Fruit fly (Drosophila melanogaster): ENCODE data around the gene Tsp5D.
A peak's percentile ranks its signal among the peaks of the same experiment; 100 is the strongest.

Gene Tsp5D

DNA sequence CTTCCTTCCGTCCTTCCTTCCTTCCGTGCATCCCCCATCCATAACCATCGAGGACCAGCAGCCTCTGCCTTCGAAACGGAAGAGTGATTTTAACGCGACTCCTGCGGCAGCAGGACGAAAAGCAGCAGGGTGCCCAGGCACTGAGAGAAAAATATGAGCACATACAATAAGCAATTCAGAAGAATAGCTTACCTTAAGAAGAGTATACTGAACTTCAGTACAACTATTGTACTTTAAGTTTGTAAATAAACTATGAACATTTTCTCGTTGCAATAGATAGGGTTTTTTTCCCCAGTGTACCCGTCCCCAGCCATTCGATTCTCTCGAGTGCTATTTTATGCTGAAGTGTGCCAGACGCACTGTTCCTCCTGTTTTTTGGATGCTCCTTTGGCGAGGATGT is 43.0 kb downstream of the Tsp5D start (continued):
- TF ChIP-seq CG16779 (tag; optimal IDR thresholded peaks at IDR 0.05) (no peak), pdm3 (GFP tag; optimal IDR thresholded peaks at IDR 0.05) (peak; percentile 34), OdsH (GFP tag; optimal IDR thresholded peaks at IDR 0.05) (no peak), CG8632 (GFP tag; optimal IDR thresholded peaks at IDR 0.05) (peak; percentile 21), Hr4 (GFP tag; optimal IDR thresholded peaks at IDR 0.05) (no peak), ss (GFP tag; optimal IDR thresholded peaks at IDR 0.05) (peak in 1 of 2 experiments; percentile 42), CG6808 (GFP tag; optimal IDR thresholded peaks at IDR 0.05) (peak; percentile 50), Lpt (GFP tag; optimal IDR thresholded peaks at IDR 0.05) (no peak), CG11902 (GFP tag; optimal IDR thresholded peaks at IDR 0.05) (peak; percentile 27), svp (GFP tag) (peak; percentile 79), CG10631 (GFP tag; optimal IDR thresholded peaks at IDR 0.05) (peak; percentile 35), CG10669 (GFP tag; optimal IDR thresholded peaks at IDR 0.05) (peak; percentile 47), fkh (GFP tag; optimal IDR thresholded peaks at IDR 0.05) (no peak), net (GFP tag; optimal IDR thresholded peaks at IDR 0.05) (peak; percentile 2), fd59A (GFP tag; optimal IDR thresholded peaks at IDR 0.05) (peak; percentile 5), Hr39 (GFP tag; optimal IDR thresholded peaks at IDR 0.05) (peak; percentile 58), CG11294 (GFP tag; IDR thresholded peaks at IDR 0.05) (no peak), CG3032 (tag; optimal IDR thresholded peaks at IDR 0.05) (peak; percentile 39), CG9139 (GFP tag; optimal IDR thresholded peaks at IDR 0.05) (no peak), Eip93F (GFP tag; optimal IDR thresholded peaks at IDR 0.05) (no peak), Eip75B (GFP tag; optimal IDR thresholded peaks at IDR 0.05) (peak; percentile 30), Hr38 (GFP tag; optimal IDR thresholded peaks at IDR 0.05) (no peak), cyc (GFP tag; optimal IDR thresholded peaks at IDR 0.05) (peak; percentile 66), CG3919 (GFP tag; optimal IDR thresholded peaks at IDR 0.05) (peak; percentile 36), CG6854 (GFP tag; optimal IDR thresholded peaks at IDR 0.05) (no peak), CG31627 (GFP tag; optimal IDR thresholded peaks at IDR 0.05) (peak; percentile 59), esn (GFP tag; optimal IDR thresholded peaks at IDR 0.05) (peak; percentile 70), CG15336 (GFP tag; IDR thresholded peaks at IDR 0.05) (no peak), topi (GFP tag; optimal IDR thresholded peaks at IDR 0.05) (peak; percentile 66), lz (GFP tag; optimal IDR thresholded peaks at IDR 0.05) (peak; percentile 52), CG6792 (GFP tag; optimal IDR thresholded peaks at IDR 0.05) (peak; percentile 50), CG4318 (GFP tag; optimal IDR thresholded peaks at IDR 0.05) (no peak), eg (GFP tag; IDR thresholded peaks at IDR 0.05) (no peak), Ets96B (tag; optimal IDR thresholded peaks at IDR 0.05) (peak; percentile 26), fd85E (GFP tag; optimal IDR thresholded peaks at IDR 0.05) (no peak), Sox14 (GFP tag; optimal IDR thresholded peaks at IDR 0.05) (peak; percentile 31), Blimp-1 (GFP tag; optimal IDR thresholded peaks at IDR 0.05) (no peak), Met (GFP tag; optimal IDR thresholded peaks at IDR 0.05) (peak; percentile 60), CG6276 (GFP tag; optimal IDR thresholded peaks at IDR 0.05) (no peak), Gug (GFP tag; IDR thresholded peaks at IDR 0.05) (no peak), dac (GFP tag; optimal IDR thresholded peaks at IDR 0.05) (no peak)

DNA sequence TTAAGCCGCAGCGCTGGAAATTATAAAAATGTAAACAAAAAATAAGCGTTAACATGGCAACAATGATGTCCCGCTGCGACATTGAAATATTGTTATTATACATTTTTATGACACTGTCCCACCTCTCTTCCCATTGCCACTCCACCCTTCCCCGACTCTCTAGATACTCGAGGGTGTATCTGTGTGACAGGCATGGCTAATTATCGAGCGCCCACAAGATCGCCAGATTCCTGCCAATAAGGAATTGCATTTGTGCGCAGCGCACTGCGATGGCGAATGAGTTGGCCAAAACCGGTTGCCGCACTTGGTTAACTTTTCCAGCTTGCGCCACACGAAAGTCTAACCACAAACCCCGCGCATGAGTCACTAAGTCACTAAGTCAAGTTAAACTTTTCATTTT is 44.1 kb downstream of the Tsp5D start:
- TF ChIP-seq dac (GFP tag; optimal IDR thresholded peaks at IDR 0.05) (no peak), fd85E (GFP tag; optimal IDR thresholded peaks at IDR 0.05) (no peak), Met (GFP tag; optimal IDR thresholded peaks at IDR 0.05) (no peak), Ets21C (GFP tag; optimal IDR thresholded peaks at IDR 0.05) (no peak), CG34406 (GFP tag; optimal IDR thresholded peaks at IDR 0.05) (no peak), CG3919 (GFP tag; optimal IDR thresholded peaks at IDR 0.05) (no peak), CG6163 (GFP tag; IDR thresholded peaks at IDR 0.05) (no peak), CG8319 (GFP tag; optimal IDR thresholded peaks at IDR 0.05) (no peak), CG7368 (GFP tag; optimal IDR thresholded peaks at IDR 0.05) (no peak), eg (GFP tag; IDR thresholded peaks at IDR 0.05) (no peak)

Measured in whole organism, prepupa.